Fruit fly (Drosophila melanogaster): ENCODE data around the gene CG4408.

The CG4408 gene

dm6 chr3R:23368235-23368634 lies 4.9 kb upstream of the CG4408 start:
- TF ChIP-seq Pif1A (GFP tag; optimal IDR thresholded peaks at IDR 0.05) (peak; percentile 43), Pif1B (GFP tag; optimal IDR thresholded peaks at IDR 0.05) (peak; percentile 7), CG9948 (tag; optimal IDR thresholded peaks at IDR 0.05) (peak; percentile 25), CG32121 (GFP tag; IDR thresholded peaks at IDR 0.05) (no peak), fd96Ca (GFP tag; IDR thresholded peaks at IDR 0.05) (0 out of 3 replicates have a peak, but pooled peaks have one; percentile 39), Ets98B (GFP tag; IDR thresholded peaks at IDR 0.05) (no peak), CG8159 (tag; optimal IDR thresholded peaks at IDR 0.05) (peak; percentile 8), CG4496 (GFP tag; IDR thresholded peaks at IDR 0.05) (no peak), rn (GFP tag; IDR thresholded peaks at IDR 0.05) (no peak), gl (tag; optimal IDR thresholded peaks at IDR 0.05) (no peak), CG17806 (tag; optimal IDR thresholded peaks at IDR 0.05) (no peak), CG12605 (GFP tag; IDR thresholded peaks at IDR 0.05) (no peak), Snoo (tag; optimal IDR thresholded peaks at IDR 0.05) (no peak), EcR (GFP tag; optimal IDR thresholded peaks at IDR 0.05) (no peak), CG8301 (tag; optimal IDR thresholded peaks at IDR 0.05) (peak; percentile 44), CG10348 (GFP tag; IDR thresholded peaks at IDR 0.05) (no peak), CG14655 (GFP tag; optimal IDR thresholded peaks at IDR 0.05) (peak; percentile 60), CG13204 (GFP tag; optimal IDR thresholded peaks at IDR 0.05) (no peak), D1 (tag; optimal IDR thresholded peaks at IDR 0.05) (no peak), CG34367 (tag; optimal IDR thresholded peaks at IDR 0.05) (peak; percentile 10), CG15710 (tag; optimal IDR thresholded peaks at IDR 0.05) (peak; percentile 11)

- TF ChIP-seq CG8301 (tag; optimal IDR thresholded peaks at IDR 0.05) (peak; percentile 53), D1 (tag; optimal IDR thresholded peaks at IDR 0.05) (no peak), Pif1A (GFP tag; optimal IDR thresholded peaks at IDR 0.05) (peak; percentile 0), CG17806 (tag; optimal IDR thresholded peaks at IDR 0.05) (no peak), rn (GFP tag; IDR thresholded peaks at IDR 0.05) (no peak), Ets98B (GFP tag; IDR thresholded peaks at IDR 0.05) (peak; percentile 43), CG32121 (GFP tag; IDR thresholded peaks at IDR 0.05) (no peak), CG15710 (tag; optimal IDR thresholded peaks at IDR 0.05) (no peak), gl (tag; optimal IDR thresholded peaks at IDR 0.05) (no peak), CG4496 (GFP tag; IDR thresholded peaks at IDR 0.05) (peak; percentile 57; the same call in 2 of the 3 replicates), CG14655 (GFP tag; optimal IDR thresholded peaks at IDR 0.05) (peak; percentile 58), CG34367 (tag; optimal IDR thresholded peaks at IDR 0.05) (no peak), CG10348 (GFP tag; IDR thresholded peaks at IDR 0.05) (no peak), Pif1B (GFP tag; optimal IDR thresholded peaks at IDR 0.05) (no peak), EcR (GFP tag; optimal IDR thresholded peaks at IDR 0.05) (no peak)
Observed at dm6 chr3R:23367540-23367939, 4.2 kb upstream of the CG4408 start.

- TF ChIP-seq CG34367 (tag; optimal IDR thresholded peaks at IDR 0.05) (no peak), CG12605 (GFP tag; IDR thresholded peaks at IDR 0.05) (0 out of 2 replicates have a peak, but pooled peaks have one; percentile 12), CG4496 (GFP tag; IDR thresholded peaks at IDR 0.05) (peak; percentile 69; the same call in 2 of the 3 replicates), Pif1A (GFP tag; optimal IDR thresholded peaks at IDR 0.05) (peak; percentile 18), CG15710 (tag; optimal IDR thresholded peaks at IDR 0.05) (no peak), CG8159 (tag; optimal IDR thresholded peaks at IDR 0.05) (no peak), CG13204 (GFP tag; optimal IDR thresholded peaks at IDR 0.05) (no peak), EcR (GFP tag; optimal IDR thresholded peaks at IDR 0.05) (no peak), D1 (tag; optimal IDR thresholded peaks at IDR 0.05) (no peak), Ets98B (GFP tag; IDR thresholded peaks at IDR 0.05) (peak; percentile 50; the same call in 1 of the 2 replicates), CG32121 (GFP tag; IDR thresholded peaks at IDR 0.05) (peak; percentile 11; the same call in 1 of the 2 replicates), CG17806 (tag; optimal IDR thresholded peaks at IDR 0.05) (no peak), gl (tag; optimal IDR thresholded peaks at IDR 0.05) (no peak), CG10348 (GFP tag; IDR thresholded peaks at IDR 0.05) (no peak), CG9948 (tag; optimal IDR thresholded peaks at IDR 0.05) (no peak), CG14655 (GFP tag; optimal IDR thresholded peaks at IDR 0.05) (peak; percentile 17), Pif1B (GFP tag; optimal IDR thresholded peaks at IDR 0.05) (no peak), CG8301 (tag; optimal IDR thresholded peaks at IDR 0.05) (peak; percentile 58), rn (GFP tag; IDR thresholded peaks at IDR 0.05) (no peak), Snoo (tag; optimal IDR thresholded peaks at IDR 0.05) (no peak), fd96Ca (GFP tag; IDR thresholded peaks at IDR 0.05) (no peak)
Observed at dm6 chr3R:23365028-23365427, 1.7 kb upstream of the CG4408 start.

- TF ChIP-seq Pif1B (GFP tag; optimal IDR thresholded peaks at IDR 0.05) (no peak), EcR (GFP tag; optimal IDR thresholded peaks at IDR 0.05) (peak; percentile 23), rn (GFP tag; IDR thresholded peaks at IDR 0.05) (no peak)
Observed at dm6 chr3R:23360356-23360755, 3.0 kb downstream of the CG4408 start.

dm6 chr3R:23359420-23359819 lies 4.0 kb downstream of the CG4408 start:
- TF ChIP-seq CG34367 (tag; optimal IDR thresholded peaks at IDR 0.05) (no peak), rn (GFP tag; IDR thresholded peaks at IDR 0.05) (no peak), EcR (GFP tag; optimal IDR thresholded peaks at IDR 0.05) (no peak), CG17806 (tag; optimal IDR thresholded peaks at IDR 0.05) (no peak), CG32121 (GFP tag; IDR thresholded peaks at IDR 0.05) (no peak)

- TF ChIP-seq CG34367 (tag; optimal IDR thresholded peaks at IDR 0.05) (no peak), CG4496 (GFP tag; IDR thresholded peaks at IDR 0.05) (no peak), Pif1B (GFP tag; optimal IDR thresholded peaks at IDR 0.05) (peak; percentile 13), EcR (GFP tag; optimal IDR thresholded peaks at IDR 0.05) (no peak), CG8159 (tag; optimal IDR thresholded peaks at IDR 0.05) (peak; percentile 16), Pif1A (GFP tag; optimal IDR thresholded peaks at IDR 0.05) (no peak), CG14655 (GFP tag; optimal IDR thresholded peaks at IDR 0.05) (no peak), gl (tag; optimal IDR thresholded peaks at IDR 0.05) (peak; percentile 13), Snoo (tag; optimal IDR thresholded peaks at IDR 0.05) (peak; percentile 18)
Observed at dm6 chr3R:23358565-23359138, 4.7 kb downstream of the CG4408 start, which contains the start of gene RpS3. Gene RpS3 (plus strand): TSS chr3R:23358812.
